Worm (Caenorhabditis elegans) whole organism, L1 larva: ENCODE data around the gene C49G7.13.

Experiments
- aha-1 ChIP-seq: fragments of 150-350 bp; optimal IDR thresholded peaks from 2 replicates; lab custom pipeline; 2014; ENCODE audit warnings: missing biosample characterization, missing genetic modification characterization
- ama-1 ChIP-seq: fragments of 150-350 bp; optimal IDR thresholded peaks from 2 replicates; lab custom pipeline; 2014
- efl-3 ChIP-seq: fragments of 200-800 bp; sonication (Bioruptor generic); optimal IDR thresholded peaks from 2 replicates; lab custom pipeline; 2018; ENCODE audit warnings: mild to moderate bottlenecking, missing genetic modification characterization, missing compliant biosample characterization
- egl-13 ChIP-seq: sonication (generic microtip); optimal IDR thresholded peaks from 2 replicates; lab custom pipeline; 2016; ENCODE audit warnings: missing genotype, missing genetic modification reagents, missing genetic modification characterization, missing compliant biosample characterization
- lsy-2 ChIP-seq, 2 experiments: fragments of 150-350 bp; optimal IDR thresholded peaks; 2 replicates each; lab custom pipeline; 2014; ENCODE audit warnings: missing biosample characterization in 2 of 2, missing genetic modification characterization in 2 of 2
- nhr-12 ChIP-seq: sonication (generic microtip); optimal IDR thresholded peaks from 2 replicates; lab custom pipeline; 2017; ENCODE audit warnings: missing biosample characterization, missing genetic modification characterization
- pqm-1 ChIP-seq: sonication (generic microtip); optimal IDR thresholded peaks from 3 replicates; lab custom pipeline; 2017; ENCODE audit warnings: missing biosample characterization, missing genetic modification characterization
- ztf-11 ChIP-seq, 2 experiments: sonication (generic microtip); optimal IDR thresholded peaks; 2 replicates each; lab custom pipeline; 2016 to 2017; ENCODE audit warnings: missing genetic modification characterization in 2 of 2, missing biosample characterization in 1 of 2, missing compliant biosample characterization in 1 of 2

DNA sequence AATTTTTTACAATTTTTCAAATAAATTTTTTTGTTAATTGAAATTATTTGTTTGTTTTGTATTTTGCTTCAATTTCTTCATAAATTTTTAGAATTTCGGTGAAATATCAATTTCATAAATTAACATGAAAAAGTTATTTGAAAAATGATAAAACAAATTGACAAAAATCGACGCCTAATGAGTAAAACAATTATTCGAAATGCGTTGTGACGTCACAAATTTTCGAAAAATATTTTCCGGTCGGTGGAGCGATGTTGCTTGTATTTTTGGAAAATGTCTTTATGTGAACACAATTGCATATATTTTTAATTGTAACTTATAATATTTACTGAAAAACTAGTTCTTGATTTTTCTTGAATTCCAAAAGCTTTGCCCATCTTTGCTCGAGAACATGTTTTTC, 44.6 kb downstream of the C49G7.13 start:
- no peak for TF ChIP-seq lsy-2 (tag; optimal IDR thresholded peaks at IDR 0.05; lab: Kevin White, UChicago)
- no peak for TF ChIP-seq nhr-12 (tag; lab: Kevin White, UChicago)
- TF ChIP-seq ztf-11 (tag; optimal IDR thresholded peaks at IDR 0.05; lab: Kevin White, UChicago), result no peak
- no peak for TF ChIP-seq egl-13
- TF ChIP-seq aha-1, result no peak
- TF ChIP-seq efl-3 (GFP tag; lab: Kevin White, UChicago), result no peak
- no peak for TF ChIP-seq pqm-1 (tag; lab: Kevin White, UChicago)
- TF ChIP-seq ama-1 (lab: Kevin White, UChicago), result no peak
